Worm (Caenorhabditis elegans): Measurements from ENCODE around the gene M04B2.6.
A peak's percentile ranks its signal among the peaks of the same experiment; 100 is the strongest.

The M04B2.6 gene

ce11 chrIV:11524241-11524692 lies 13.7 kb upstream of the M04B2.6 start, which contains the start of gene mep-1 (continued):
- TF ChIP-seq bed-2 (GFP tag; IDR thresholded peaks at IDR 0.05) (no peak), C17E4.6 (GFP tag; IDR thresholded peaks at IDR 0.05) (no peak), snpc-4 (GFP tag; optimal IDR thresholded peaks at IDR 0.05) (no peak), snpc-4 (tag; optimal IDR thresholded peaks at IDR 0.05) (peak in 2 of 4 experiments; percentile 59 to 61), nfya-1 (tag; optimal IDR thresholded peaks at IDR 0.05; ENCODE audit: borderline replicate concordance, insufficient read depth) (no peak), K11D2.4 (GFP tag; IDR thresholded peaks at IDR 0.05) (no peak), ccch-3 (GFP tag; optimal IDR thresholded peaks at IDR 0.05) (no peak), F33H1.4 (GFP tag; IDR thresholded peaks at IDR 0.05) (peak; percentile 35), madf-8 (GFP tag; conservative IDR thresholded peaks at IDR 0.05) (no peak), nfya-2 (GFP tag; IDR thresholded peaks at IDR 0.05) (no peak), T26A5.8 (tag; optimal IDR thresholded peaks at IDR 0.05) (no peak), madf-6 (GFP tag; IDR thresholded peaks at IDR 0.05) (peak; percentile 39), F39B2.1 (GFP tag; IDR thresholded peaks at IDR 0.05) (no peak), C06A6.2 (GFP tag; conservative IDR thresholded peaks at IDR 0.05) (no peak), ceh-58 (GFP tag; IDR thresholded peaks at IDR 0.05) (no peak), ztf-25 (GFP tag; IDR thresholded peaks at IDR 0.05) (no peak), F55B11.4 (tag; optimal IDR thresholded peaks at IDR 0.05; ENCODE audit: borderline replicate concordance, insufficient read depth) (no peak), hsf-1 (GFP tag; IDR thresholded peaks at IDR 0.05) (peak; percentile 20; the same call in 1 of the 2 replicates), attf-5 (GFP tag; optimal IDR thresholded peaks at IDR 0.05) (peak; percentile 62), tbx-9 (tag; optimal IDR thresholded peaks at IDR 0.05; ENCODE audit: borderline replicate concordance) (no peak), B0035.1 (tag; optimal IDR thresholded peaks at IDR 0.05) (no peak), him-1 (tag; optimal IDR thresholded peaks at IDR 0.05) (no peak), pha-4 (tag; optimal IDR thresholded peaks at IDR 0.05) (no peak), unc-62 (GFP tag; optimal IDR thresholded peaks at IDR 0.05) (no peak), attf-6 (GFP tag; IDR thresholded peaks at IDR 0.05) (no peak), nhr-120 (GFP tag; IDR thresholded peaks at IDR 0.05) (no peak), lir-1 (GFP tag; conservative IDR thresholded peaks at IDR 0.05) (0 out of 2 replicates have a peak, but pooled peaks have one; percentile 54), F57A8.1 (GFP tag; optimal IDR thresholded peaks at IDR 0.05) (no peak), mcd-1 (GFP tag; IDR thresholded peaks at IDR 0.05) (peak; percentile 63), ztf-3 (GFP tag; optimal IDR thresholded peaks at IDR 0.05) (no peak), Y56A3A.18 (GFP tag; IDR thresholded peaks at IDR 0.05) (no peak), hmg-20 (GFP tag; IDR thresholded peaks at IDR 0.05) (no peak), egrh-3 (GFP tag; IDR thresholded peaks at IDR 0.05) (peak; percentile 92), nhr-90 (tag; optimal IDR thresholded peaks at IDR 0.05) (no peak), egl-44 (GFP tag; IDR thresholded peaks at IDR 0.05) (no peak), lag-1 (GFP tag; IDR thresholded peaks at IDR 0.05) (no peak), gei-17 (GFP tag; optimal IDR thresholded peaks at IDR 0.05) (no peak), B0336.3 (GFP tag; IDR thresholded peaks at IDR 0.05) (no peak), repo-1 (tag; optimal IDR thresholded peaks at IDR 0.05) (no peak), let-607 (tag; optimal IDR thresholded peaks at IDR 0.05) (no peak), rec-8 (tag; optimal IDR thresholded peaks at IDR 0.05) (no peak), B0261.1 (tag; optimal IDR thresholded peaks at IDR 0.05) (no peak), lin-26 (GFP tag; IDR thresholded peaks at IDR 0.05) (peak; percentile 58)

Measured in whole organism, young adult.